Worm (Caenorhabditis elegans): ENCODE measurements around the gene ints-5.

The ints-5 gene

DNA sequence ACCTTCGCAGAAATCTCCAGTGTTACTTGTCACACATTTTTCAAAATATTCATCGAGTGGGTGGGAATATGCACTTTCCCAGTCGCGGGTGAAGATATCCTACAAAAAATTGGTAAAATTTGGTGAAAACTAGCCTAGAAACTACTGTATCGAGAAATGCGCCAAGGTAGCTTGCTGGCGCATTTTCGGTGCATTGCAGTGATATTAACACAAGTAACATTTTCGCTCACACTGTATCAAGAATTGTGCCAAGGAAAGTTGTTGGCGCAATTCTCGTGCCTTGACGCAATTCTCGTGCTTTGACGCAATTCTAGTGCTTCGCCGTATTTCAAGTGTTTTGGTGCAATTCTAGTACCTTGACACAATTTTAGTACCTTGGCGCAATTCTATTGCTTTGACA is 39.4 kb downstream of the ints-5 start:
- TF ChIP-seq cog-1 (tag; optimal IDR thresholded peaks at IDR 0.05) = no peak
- TF ChIP-seq ref-1 (GFP tag; conservative IDR thresholded peaks at IDR 0.05) = no peak
- no peak for TF ChIP-seq ztf-23 (GFP tag; IDR thresholded peaks at IDR 0.05)
- no peak for TF ChIP-seq flt-1 (GFP tag; IDR thresholded peaks at IDR 0.05)
- TF ChIP-seq ztf-29 (GFP tag; IDR thresholded peaks at IDR 0.05) = no peak
- TF ChIP-seq med-1 (GFP tag; optimal IDR thresholded peaks at IDR 0.05; ENCODE audit: insufficient read depth) = no peak
- no peak for TF ChIP-seq T22C8.4 (GFP tag; IDR thresholded peaks at IDR 0.05)
- no peak for TF ChIP-seq klf-2 (GFP tag; conservative IDR thresholded peaks at IDR 0.05)
- TF ChIP-seq tab-1 (GFP tag; IDR thresholded peaks at IDR 0.05) = no peak

DNA sequence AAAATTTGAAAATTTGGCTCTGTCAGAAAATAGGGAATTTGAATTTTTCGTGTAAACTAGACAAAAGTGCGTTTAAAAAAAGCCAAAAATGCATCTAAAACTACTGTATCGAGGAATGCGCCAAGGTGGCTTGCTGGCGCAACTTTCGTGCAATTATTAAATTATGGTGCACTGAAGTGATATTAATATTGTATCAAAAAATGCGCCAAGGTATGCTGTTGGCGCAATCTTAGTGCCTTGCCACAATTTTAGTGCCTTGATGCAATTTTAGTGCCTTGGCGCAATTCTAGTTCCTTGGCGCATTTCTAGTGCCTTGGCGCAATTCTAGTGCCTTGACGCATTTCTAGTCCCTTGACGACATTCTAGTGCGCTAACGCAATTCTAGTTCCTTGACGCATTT is 41.3 kb downstream of the ints-5 start:
- no peak for TF ChIP-seq ref-1 (GFP tag; conservative IDR thresholded peaks at IDR 0.05)
- TF ChIP-seq klf-2 (GFP tag; conservative IDR thresholded peaks at IDR 0.05) = no peak
- no peak for TF ChIP-seq ztf-29 (GFP tag; IDR thresholded peaks at IDR 0.05)
- no peak for TF ChIP-seq flt-1 (GFP tag; IDR thresholded peaks at IDR 0.05)
- no peak for TF ChIP-seq T22C8.4 (GFP tag; IDR thresholded peaks at IDR 0.05)
- no peak for TF ChIP-seq ztf-23 (GFP tag; IDR thresholded peaks at IDR 0.05)
- no peak for TF ChIP-seq med-1 (GFP tag; optimal IDR thresholded peaks at IDR 0.05; ENCODE audit: insufficient read depth)
- TF ChIP-seq cog-1 (tag; optimal IDR thresholded peaks at IDR 0.05) = no peak
- no peak for TF ChIP-seq tab-1 (GFP tag; IDR thresholded peaks at IDR 0.05)

ce11 chrV:18576128-18576527 is 42.4 kb downstream of the ints-5 start:
- TF ChIP-seq ztf-29 (GFP tag; IDR thresholded peaks at IDR 0.05) (no peak), cog-1 (tag; optimal IDR thresholded peaks at IDR 0.05) (no peak), flt-1 (GFP tag; IDR thresholded peaks at IDR 0.05) (no peak), ref-1 (GFP tag; conservative IDR thresholded peaks at IDR 0.05) (no peak), med-1 (GFP tag; optimal IDR thresholded peaks at IDR 0.05; ENCODE audit: insufficient read depth) (no peak), tab-1 (GFP tag; IDR thresholded peaks at IDR 0.05) (no peak)

DNA sequence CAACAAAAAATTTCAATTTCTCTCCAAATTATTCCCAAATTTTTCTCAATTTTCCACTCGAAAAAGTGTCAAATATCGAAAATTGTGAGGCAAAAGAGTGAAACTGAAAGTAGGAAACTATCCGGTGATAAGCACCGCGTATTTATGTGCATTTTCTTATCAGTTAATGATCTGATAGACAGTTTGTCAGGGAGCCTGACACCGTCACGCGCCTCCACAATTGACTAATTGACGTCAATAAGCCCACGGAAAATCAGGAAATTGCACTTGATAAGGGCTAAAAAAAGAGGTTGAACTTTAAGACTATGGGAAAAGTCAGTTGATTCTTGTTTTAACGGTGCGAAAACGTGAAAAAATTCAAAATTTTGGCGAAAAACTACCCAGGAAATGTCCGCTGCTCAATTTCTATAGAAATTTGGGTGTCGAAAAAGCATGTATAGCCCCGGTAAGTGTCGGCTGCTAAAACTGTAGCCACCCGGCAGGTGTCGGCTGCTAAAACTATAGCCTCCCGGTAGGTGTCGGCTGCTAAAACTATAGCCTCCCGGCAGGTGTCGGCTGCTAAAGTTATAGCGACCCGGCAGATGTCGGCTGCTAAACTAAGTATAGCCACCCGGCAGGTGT is 43.8 kb downstream of the ints-5 start:
- TF ChIP-seq med-1 (GFP tag; optimal IDR thresholded peaks at IDR 0.05; ENCODE audit: insufficient read depth) = no peak
- TF ChIP-seq cog-1 (tag; optimal IDR thresholded peaks at IDR 0.05) = no peak
- TF ChIP-seq ztf-23 (GFP tag; IDR thresholded peaks at IDR 0.05) = no peak
- TF ChIP-seq T22C8.4 (GFP tag; IDR thresholded peaks at IDR 0.05) = no peak
- TF ChIP-seq tab-1 (GFP tag; IDR thresholded peaks at IDR 0.05) = no peak
- TF ChIP-seq ref-1 (GFP tag; conservative IDR thresholded peaks at IDR 0.05) = no peak
- TF ChIP-seq flt-1 (GFP tag; IDR thresholded peaks at IDR 0.05) = no peak
- TF ChIP-seq klf-2 (GFP tag; conservative IDR thresholded peaks at IDR 0.05) = no peak
- no peak for TF ChIP-seq ztf-29 (GFP tag; IDR thresholded peaks at IDR 0.05)

DNA sequence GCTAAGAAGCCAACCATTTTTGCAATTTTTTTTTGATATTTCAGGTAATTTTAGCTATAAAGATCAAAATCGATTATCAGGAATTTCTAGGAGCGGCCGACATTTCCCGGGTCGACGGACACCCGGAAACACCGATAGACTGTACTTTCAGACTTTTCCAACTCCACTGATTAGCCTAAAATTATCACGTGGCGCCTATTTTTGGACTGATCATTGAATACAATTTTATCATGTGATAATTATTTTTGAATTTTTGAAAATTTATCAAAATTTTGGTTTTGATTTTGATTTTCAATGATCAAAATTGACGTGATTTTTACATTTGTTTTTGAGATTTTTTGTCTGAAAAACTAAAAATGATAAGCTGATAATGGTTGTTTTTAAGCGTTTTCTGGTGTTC is 44.6 kb downstream of the ints-5 start:
- no peak for TF ChIP-seq tab-1 (GFP tag; IDR thresholded peaks at IDR 0.05)
- TF ChIP-seq klf-2 (GFP tag; conservative IDR thresholded peaks at IDR 0.05) = no peak
- TF ChIP-seq med-1 (GFP tag; optimal IDR thresholded peaks at IDR 0.05; ENCODE audit: insufficient read depth) = no peak
- no peak for TF ChIP-seq ztf-23 (GFP tag; IDR thresholded peaks at IDR 0.05)
- TF ChIP-seq cog-1 (tag; optimal IDR thresholded peaks at IDR 0.05) = no peak
- TF ChIP-seq flt-1 (GFP tag; IDR thresholded peaks at IDR 0.05) = no peak
- no peak for TF ChIP-seq ref-1 (GFP tag; conservative IDR thresholded peaks at IDR 0.05)
- no peak for TF ChIP-seq T22C8.4 (GFP tag; IDR thresholded peaks at IDR 0.05)
- TF ChIP-seq ztf-29 (GFP tag; IDR thresholded peaks at IDR 0.05) = no peak

- TF ChIP-seq ztf-29 (GFP tag; IDR thresholded peaks at IDR 0.05) = no peak
- TF ChIP-seq T22C8.4 (GFP tag; IDR thresholded peaks at IDR 0.05) = no peak
- no peak for TF ChIP-seq cog-1 (tag; optimal IDR thresholded peaks at IDR 0.05)
- TF ChIP-seq med-1 (GFP tag; optimal IDR thresholded peaks at IDR 0.05; ENCODE audit: insufficient read depth) = no peak
- no peak for TF ChIP-seq ref-1 (GFP tag; conservative IDR thresholded peaks at IDR 0.05)
- TF ChIP-seq ztf-23 (GFP tag; IDR thresholded peaks at IDR 0.05) = no peak
- no peak for TF ChIP-seq tab-1 (GFP tag; IDR thresholded peaks at IDR 0.05)
- no peak for TF ChIP-seq flt-1 (GFP tag; IDR thresholded peaks at IDR 0.05)
- no peak for TF ChIP-seq klf-2 (GFP tag; conservative IDR thresholded peaks at IDR 0.05)
Measured at ce11 chrV:18579684-18580083, 45.9 kb downstream of the ints-5 start, which contains the start of gene Y51A2D.13. Gene Y51A2D.13 (minus strand): TSS chrV:18579784.

- TF ChIP-seq tab-1 (GFP tag; IDR thresholded peaks at IDR 0.05) = no peak
Measured at ce11 chrV:18581393-18582113, 47.8 kb downstream of the ints-5 start.

DNA sequence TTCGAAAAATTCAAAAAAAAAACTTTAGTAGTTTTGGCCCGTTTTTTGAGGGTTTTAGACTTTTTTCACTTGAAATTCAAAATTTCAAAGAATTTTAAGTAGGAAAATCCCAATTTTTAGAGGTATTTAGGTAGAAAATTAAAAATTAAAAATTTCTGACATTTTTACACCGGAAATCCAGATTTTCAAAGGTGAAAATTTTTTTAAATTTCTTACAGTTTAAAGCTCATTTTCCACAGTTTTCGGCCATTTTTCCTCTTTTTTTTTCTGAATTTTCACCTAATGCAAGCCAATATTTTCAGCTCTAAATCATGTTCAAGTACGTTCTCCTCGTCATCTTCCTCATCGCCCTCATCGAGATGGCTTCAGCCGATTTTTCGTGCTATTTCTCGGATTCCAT is 48.6 kb downstream of the ints-5 start, which contains the start of gene txt-14:
txt-14 (plus strand) TSS at position 301 of the 400 bp plus-strand sequence.
- TF ChIP-seq med-1 (GFP tag; optimal IDR thresholded peaks at IDR 0.05; ENCODE audit: insufficient read depth) (no peak), ztf-23 (GFP tag; IDR thresholded peaks at IDR 0.05) (no peak), flt-1 (GFP tag; IDR thresholded peaks at IDR 0.05) (no peak), ref-1 (GFP tag; conservative IDR thresholded peaks at IDR 0.05) (no peak), tab-1 (GFP tag; IDR thresholded peaks at IDR 0.05) (no peak), ztf-29 (GFP tag; IDR thresholded peaks at IDR 0.05) (no peak)

ce11 chrV:18585102-18585501 is 51.3 kb downstream of the ints-5 start:
- TF ChIP-seq ref-1 (GFP tag; conservative IDR thresholded peaks at IDR 0.05) (no peak), ztf-29 (GFP tag; IDR thresholded peaks at IDR 0.05) (no peak), med-1 (GFP tag; optimal IDR thresholded peaks at IDR 0.05; ENCODE audit: insufficient read depth) (no peak), klf-2 (GFP tag; conservative IDR thresholded peaks at IDR 0.05) (no peak), flt-1 (GFP tag; IDR thresholded peaks at IDR 0.05) (no peak), T22C8.4 (GFP tag; IDR thresholded peaks at IDR 0.05) (no peak), cog-1 (tag; optimal IDR thresholded peaks at IDR 0.05) (no peak), ztf-23 (GFP tag; IDR thresholded peaks at IDR 0.05) (no peak), tab-1 (GFP tag; IDR thresholded peaks at IDR 0.05) (no peak)

ce11 chrV:18586954-18587353 is 53.2 kb downstream of the ints-5 start:
- TF ChIP-seq ref-1 (GFP tag; conservative IDR thresholded peaks at IDR 0.05) = no peak
- TF ChIP-seq T22C8.4 (GFP tag; IDR thresholded peaks at IDR 0.05) = no peak
- TF ChIP-seq flt-1 (GFP tag; IDR thresholded peaks at IDR 0.05) = no peak
- TF ChIP-seq med-1 (GFP tag; optimal IDR thresholded peaks at IDR 0.05; ENCODE audit: insufficient read depth) = no peak
- TF ChIP-seq cog-1 (tag; optimal IDR thresholded peaks at IDR 0.05) = no peak
- TF ChIP-seq ztf-23 (GFP tag; IDR thresholded peaks at IDR 0.05) = no peak
- no peak for TF ChIP-seq ztf-29 (GFP tag; IDR thresholded peaks at IDR 0.05)

Data from whole organism, midembryonic.